Worm (Caenorhabditis elegans): ENCODE data around the gene hizr-1.

ce11 chrX:11357516-11357915 lies 39.4 kb downstream of the hizr-1 start, which contains the start of gene pgp-4:
- no peak for TF ChIP-seq ztf-11 (tag; optimal IDR thresholded peaks at IDR 0.05)
- TF ChIP-seq ham-2 (GFP tag; optimal IDR thresholded peaks at IDR 0.05): no peak
- TF ChIP-seq ces-1 (GFP tag; optimal IDR thresholded peaks at IDR 0.05): no peak
- no peak for TF ChIP-seq nhr-28 (tag; optimal IDR thresholded peaks at IDR 0.05)
- no peak for TF ChIP-seq lsy-2 (tag; optimal IDR thresholded peaks at IDR 0.05)
- no peak for TF ChIP-seq unc-62 (GFP tag; optimal IDR thresholded peaks at IDR 0.05)

Measured in whole organism, mixed stage, embryonic.